Worm (Caenorhabditis elegans): ENCODE results near the gene vps-37.

vps-37 gene

ce11 chrV:5620040-5620439 lies 27.5 kb downstream of the vps-37 start, which contains the start of gene memb-2:
memb-2 (minus strand) TSS chrV:5620140.
- TF ChIP-seq nhr-41 (GFP tag; IDR thresholded peaks at IDR 0.05) (no peak), tra-1 (GFP tag; IDR thresholded peaks at IDR 0.05) (no peak), F37D6.2 (tag; optimal IDR thresholded peaks at IDR 0.05) (no peak), mdt-29 (GFP tag; IDR thresholded peaks at IDR 0.05) (no peak), vab-7 (GFP tag; IDR thresholded peaks at IDR 0.05) (no peak), dmd-6 (GFP tag; IDR thresholded peaks at IDR 0.05) (no peak), nhr-25 (tag; optimal IDR thresholded peaks at IDR 0.05; ENCODE audit: borderline replicate concordance, insufficient read depth) (no peak), Y105C5A.15 (GFP tag; IDR thresholded peaks at IDR 0.05) (no peak), daf-12 (tag; optimal IDR thresholded peaks at IDR 0.05) (no peak), gei-8 (GFP tag; optimal IDR thresholded peaks at IDR 0.05) (no peak), nhr-48 (tag; optimal IDR thresholded peaks at IDR 0.05) (no peak), ceh-62 (tag; optimal IDR thresholded peaks at IDR 0.05) (no peak), ceh-82 (tag; optimal IDR thresholded peaks at IDR 0.05) (no peak), dpl-1 (GFP tag; optimal IDR thresholded peaks at IDR 0.05) (no peak), Y75B8A.6 (GFP tag; IDR thresholded peaks at IDR 0.05) (no peak), ztf-7 (tag; optimal IDR thresholded peaks at IDR 0.05) (no peak), rbr-2 (tag; optimal IDR thresholded peaks at IDR 0.05) (no peak), ZK546.5 (tag; optimal IDR thresholded peaks at IDR 0.05) (no peak), skn-1 (tag; optimal IDR thresholded peaks at IDR 0.05) (no peak), zip-11 (GFP tag; IDR thresholded peaks at IDR 0.05) (no peak)

ce11 chrV:5621390-5621789 lies 28.9 kb downstream of the vps-37 start, which contains the start of gene M03E7.1:
M03E7.1 (plus strand) TSS chrV:5621690.
- TF ChIP-seq T20F7.1 (GFP tag; optimal IDR thresholded peaks at IDR 0.05) (no peak), hlh-11 (tag; optimal IDR thresholded peaks at IDR 0.05) (no peak), lin-1 (GFP tag; IDR thresholded peaks at IDR 0.05) (no peak), nhr-28 (tag; optimal IDR thresholded peaks at IDR 0.05) (no peak), lin-39 (tag; optimal IDR thresholded peaks at IDR 0.05) (no peak), ces-1 (GFP tag; optimal IDR thresholded peaks at IDR 0.05) (no peak), ama-1 (optimal IDR thresholded peaks at IDR 0.05) (no peak), R02D3.7 (tag; optimal IDR thresholded peaks at IDR 0.05) (no peak), madf-9 (GFP tag; conservative IDR thresholded peaks at IDR 0.05) (no peak), F37D6.2 (tag; optimal IDR thresholded peaks at IDR 0.05) (no peak), nhr-237 (tag; optimal IDR thresholded peaks at IDR 0.05) (no peak), zip-11 (GFP tag; IDR thresholded peaks at IDR 0.05) (no peak), Y105C5A.15 (GFP tag; IDR thresholded peaks at IDR 0.05) (no peak), ZK337.2 (GFP tag; IDR thresholded peaks at IDR 0.05) (no peak), Y75B8A.6 (GFP tag; IDR thresholded peaks at IDR 0.05) (no peak), nhr-11 (tag; optimal IDR thresholded peaks at IDR 0.05) (no peak), duxl-1 (tag; optimal IDR thresholded peaks at IDR 0.05; ENCODE audit: poor library complexity) (no peak), zfp-3 (GFP tag; conservative IDR thresholded peaks at IDR 0.05) (no peak), ztf-11 (tag; optimal IDR thresholded peaks at IDR 0.05) (no peak), nhr-10 (tag; optimal IDR thresholded peaks at IDR 0.05) (no peak)

ce11 chrV:5628014-5628413 lies 35.5 kb downstream of the vps-37 start:
- TF ChIP-seq ceh-20 (GFP tag; IDR thresholded peaks at IDR 0.05) (peak; percentile 29; the same call in 1 of the 2 replicates), zip-2 (tag; optimal IDR thresholded peaks at IDR 0.05) (no peak), mdl-1 (tag; optimal IDR thresholded peaks at IDR 0.05) (no peak), zfp-3 (GFP tag; conservative IDR thresholded peaks at IDR 0.05) (no peak), zip-11 (GFP tag; IDR thresholded peaks at IDR 0.05) (no peak), F26F4.8 (GFP tag; conservative IDR thresholded peaks at IDR 0.05) (no peak), daf-8 (GFP tag; IDR thresholded peaks at IDR 0.05) (no peak), attf-4 (tag; optimal IDR thresholded peaks at IDR 0.05) (no peak), dmd-9 (GFP tag; IDR thresholded peaks at IDR 0.05) (no peak), T26A8.4 (GFP tag; IDR thresholded peaks at IDR 0.05) (no peak), skn-1 (tag; optimal IDR thresholded peaks at IDR 0.05) (no peak), Y5F2A.4 (GFP tag; optimal IDR thresholded peaks at IDR 0.05) (no peak), php-3 (GFP tag; IDR thresholded peaks at IDR 0.05) (no peak), unc-62 (GFP tag; optimal IDR thresholded peaks at IDR 0.05 in 1 of 2) (peak in 1 of 2 experiments; percentile 99), unc-62 (tag; optimal IDR thresholded peaks at IDR 0.05) (no peak), nhr-6 (tag; optimal IDR thresholded peaks at IDR 0.05) (no peak), tra-1 (GFP tag; IDR thresholded peaks at IDR 0.05) (0 out of 2 replicates have a peak, but pooled peaks have one; percentile 41), lin-29 (GFP tag; IDR thresholded peaks at IDR 0.05) (no peak), nhr-28 (tag; optimal IDR thresholded peaks at IDR 0.05) (no peak), hif-1 (tag; optimal IDR thresholded peaks at IDR 0.05) (no peak)

All from whole organism, L4 larva.